Fruit fly (Drosophila melanogaster): ENCODE results near the gene Sgs7.
A peak's percentile ranks its signal among the peaks of the same experiment; 100 is the strongest.

Sgs7 gene

DNA sequence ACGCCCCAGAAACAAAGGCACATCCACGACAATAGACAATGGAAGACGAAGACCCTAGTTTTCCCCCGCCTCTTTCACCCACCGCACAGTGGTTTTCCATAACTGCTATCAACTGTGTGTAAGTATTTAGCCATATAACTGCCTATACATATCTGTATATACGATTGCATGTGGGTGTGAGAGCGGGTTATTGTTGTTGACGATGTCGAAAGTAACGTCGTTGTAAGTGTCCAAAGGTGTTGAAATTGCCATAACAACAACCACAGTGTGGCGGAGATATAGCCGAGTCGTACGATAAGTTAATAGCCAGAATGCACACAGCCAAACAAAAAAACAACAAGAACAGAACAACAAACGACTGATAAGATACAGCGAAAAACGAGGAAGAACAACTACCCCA is 21.6 kb downstream of the Sgs7 start:
- TF ChIP-seq Eip75B (GFP tag; optimal IDR thresholded peaks at IDR 0.05) (no peak), Eip93F (GFP tag; optimal IDR thresholded peaks at IDR 0.05) (peak; percentile 20), Sox14 (GFP tag; optimal IDR thresholded peaks at IDR 0.05) (peak; percentile 17), fkh (GFP tag; optimal IDR thresholded peaks at IDR 0.05) (peak; percentile 19), salr (GFP tag; optimal IDR thresholded peaks at IDR 0.05) (no peak), fd85E (GFP tag; optimal IDR thresholded peaks at IDR 0.05) (no peak), Eip78C (GFP tag) (peak; percentile 57), esn (GFP tag; optimal IDR thresholded peaks at IDR 0.05) (no peak), CG32006 (GFP tag; optimal IDR thresholded peaks at IDR 0.05) (no peak), fd59A (GFP tag; optimal IDR thresholded peaks at IDR 0.05) (no peak), eg (GFP tag; IDR thresholded peaks at IDR 0.05) (no peak), ss (GFP tag; optimal IDR thresholded peaks at IDR 0.05) (no peak), CG31627 (GFP tag; optimal IDR thresholded peaks at IDR 0.05) (no peak)

dm6 chr3L:11531994-11532732 is 22.5 kb downstream of the Sgs7 start:
- TF ChIP-seq pdm3 (GFP tag; optimal IDR thresholded peaks at IDR 0.05) (no peak), CG6276 (GFP tag; optimal IDR thresholded peaks at IDR 0.05) (peak; percentile 28), CG3919 (GFP tag; optimal IDR thresholded peaks at IDR 0.05) (no peak), Lpt (GFP tag; optimal IDR thresholded peaks at IDR 0.05) (no peak), Ets21C (GFP tag; optimal IDR thresholded peaks at IDR 0.05) (no peak), CG8319 (GFP tag; optimal IDR thresholded peaks at IDR 0.05) (no peak), CG32006 (GFP tag; optimal IDR thresholded peaks at IDR 0.05) (peak; percentile 46), Eip78C (GFP tag) (peak; percentile 56), CG15336 (GFP tag; IDR thresholded peaks at IDR 0.05) (peak; percentile 15; the same call in 1 of the 2 replicates), svp (GFP tag) (no peak), CG3032 (tag; optimal IDR thresholded peaks at IDR 0.05) (peak; percentile 7), Eip75B (GFP tag; optimal IDR thresholded peaks at IDR 0.05) (no peak), Hr4 (GFP tag; optimal IDR thresholded peaks at IDR 0.05) (no peak), Eip93F (GFP tag; optimal IDR thresholded peaks at IDR 0.05) (no peak), OdsH (GFP tag; optimal IDR thresholded peaks at IDR 0.05) (no peak), CG10669 (GFP tag; optimal IDR thresholded peaks at IDR 0.05) (no peak), Sox14 (GFP tag; optimal IDR thresholded peaks at IDR 0.05) (no peak)

DNA sequence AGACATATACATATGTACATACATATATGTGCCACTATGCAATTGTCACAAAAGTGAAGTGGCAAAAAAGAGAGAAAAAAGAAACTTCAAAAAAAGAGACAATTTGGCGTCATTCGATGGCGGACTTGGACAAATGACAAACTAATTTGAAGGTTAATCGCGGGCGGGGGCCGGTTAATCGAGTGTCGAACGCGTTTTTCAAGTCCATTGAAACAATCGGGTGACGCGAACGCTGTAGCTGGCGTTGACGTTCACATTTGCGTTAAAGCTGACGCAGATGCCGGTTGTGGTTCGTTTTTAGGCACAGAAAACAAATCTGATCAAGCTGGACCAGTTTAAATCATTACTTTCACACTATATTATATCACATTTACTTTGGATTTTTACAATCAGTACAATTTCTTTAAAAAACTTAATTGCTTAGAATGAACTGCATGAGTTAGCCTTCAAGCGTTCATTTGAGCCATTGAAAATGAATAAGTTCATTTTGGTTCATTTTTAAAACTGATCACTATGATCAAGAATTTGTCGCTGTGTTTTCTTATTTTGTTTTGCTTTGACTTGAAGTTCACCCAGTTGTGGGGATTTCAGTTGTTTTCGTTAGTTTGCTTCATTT is 24.2 kb downstream of the Sgs7 start:
- TF ChIP-seq CG6854 (GFP tag; optimal IDR thresholded peaks at IDR 0.05): no peak
- peak; percentile 68 for TF ChIP-seq CG31627 (GFP tag; optimal IDR thresholded peaks at IDR 0.05)
- no peak for TF ChIP-seq CG7368 (GFP tag; optimal IDR thresholded peaks at IDR 0.05)
- TF ChIP-seq acj6 (GFP tag; optimal IDR thresholded peaks at IDR 0.05): peak; percentile 46
- peak; percentile 65 for TF ChIP-seq topi (GFP tag; optimal IDR thresholded peaks at IDR 0.05)
- peak; percentile 43 for TF ChIP-seq achi (GFP tag; optimal IDR thresholded peaks at IDR 0.05)
- no peak for TF ChIP-seq vri (GFP tag; optimal IDR thresholded peaks at IDR 0.05)
- TF ChIP-seq Gug (GFP tag; IDR thresholded peaks at IDR 0.05): no peak
- TF ChIP-seq CG34406 (GFP tag; optimal IDR thresholded peaks at IDR 0.05): peak; percentile 44
- TF ChIP-seq Ets21C (GFP tag; optimal IDR thresholded peaks at IDR 0.05): peak; percentile 47
- peak; percentile 4 for TF ChIP-seq CG8319 (GFP tag; optimal IDR thresholded peaks at IDR 0.05)
- TF ChIP-seq CG4318 (GFP tag; optimal IDR thresholded peaks at IDR 0.05): peak; percentile 10
- peak; percentile 22 for TF ChIP-seq CG3919 (GFP tag; optimal IDR thresholded peaks at IDR 0.05)
- TF ChIP-seq Smox (GFP tag; optimal IDR thresholded peaks at IDR 0.05): peak; percentile 61
- peak; percentile 73 for TF ChIP-seq esn (GFP tag; optimal IDR thresholded peaks at IDR 0.05)
- TF ChIP-seq CG16779 (tag; optimal IDR thresholded peaks at IDR 0.05): no peak
- TF ChIP-seq Hr39 (GFP tag; optimal IDR thresholded peaks at IDR 0.05): peak; percentile 71
- TF ChIP-seq Sox15 (GFP tag; optimal IDR thresholded peaks at IDR 0.05): no peak
- TF ChIP-seq CG6792 (GFP tag; optimal IDR thresholded peaks at IDR 0.05): peak; percentile 33
- peak; percentile 79 for TF ChIP-seq Eip78C (GFP tag)
- TF ChIP-seq dac (GFP tag; optimal IDR thresholded peaks at IDR 0.05): peak; percentile 19
- peak in 1 of 2 experiments; percentile 13 for TF ChIP-seq salr (GFP tag; optimal IDR thresholded peaks at IDR 0.05)
- peak; percentile 35; the same call in 1 of the 2 replicates for TF ChIP-seq CG15336 (GFP tag; IDR thresholded peaks at IDR 0.05)
- no peak for TF ChIP-seq CG11902 (GFP tag; optimal IDR thresholded peaks at IDR 0.05)
- TF ChIP-seq CG9139 (GFP tag; optimal IDR thresholded peaks at IDR 0.05): no peak
- peak; percentile 42 for TF ChIP-seq OdsH (GFP tag; optimal IDR thresholded peaks at IDR 0.05)
- no peak for TF ChIP-seq Blimp-1 (GFP tag; optimal IDR thresholded peaks at IDR 0.05)
- TF ChIP-seq CG32006 (GFP tag; optimal IDR thresholded peaks at IDR 0.05): peak; percentile 59
- TF ChIP-seq svp (GFP tag): peak; percentile 77
- peak; percentile 61 for TF ChIP-seq Met (GFP tag; optimal IDR thresholded peaks at IDR 0.05)
- TF ChIP-seq CG10631 (GFP tag; optimal IDR thresholded peaks at IDR 0.05): no peak
- peak; percentile 69 for TF ChIP-seq pdm3 (GFP tag; optimal IDR thresholded peaks at IDR 0.05)
